Fruit fly (Drosophila melanogaster) whole organism, wandering third instar larva: Measurements from ENCODE around the gene CG11891.
A peak's percentile ranks its signal among the peaks of the same experiment; 100 is the strongest.

ENCODE experiments used
- Abd-B ChIP-seq: fragments of >200 bp; optimal IDR thresholded peaks from 2 replicates; lab custom pipeline; 2017; ENCODE audit warnings: missing biosample characterization, missing genetic modification characterization
- CG32264 ChIP-seq: fragments of 200-800 bp; sonication (Bioruptor generic); optimal IDR thresholded peaks from 2 replicates; lab custom pipeline; 2016; ENCODE audit warnings: missing biosample characterization, missing genetic modification characterization
- CG9705 ChIP-seq: fragments of 200-800 bp; sonication (Bioruptor generic); optimal IDR thresholded peaks from 2 replicates; lab custom pipeline; 2018; ENCODE audit warnings: missing biosample characterization, mild to moderate bottlenecking, missing genetic modification characterization
- Dfd ChIP-seq: fragments of >200 bp; optimal IDR thresholded peaks from 2 replicates; lab custom pipeline; 2017; ENCODE audit warnings: missing biosample characterization, missing genetic modification characterization
- Dif ChIP-seq: fragments of 200-275, 200-300 bp; sonication (Bioruptor generic); optimal IDR thresholded peaks from 2 replicates; lab custom pipeline; 2018; ENCODE audit warnings: missing biosample characterization, missing genetic modification characterization; ENCODE audit not compliant: partially characterized antibody
- GATAd ChIP-seq: sonication (Bioruptor generic); optimal IDR thresholded peaks from 2 replicates; lab custom pipeline; 2016; ENCODE audit warnings: missing biosample characterization, missing genetic modification characterization
- HLH106 ChIP-seq: fragments of 200-800 bp; optimal IDR thresholded peaks from 3 replicates; lab custom pipeline; 2019; ENCODE audit warnings: missing biosample characterization, mild to moderate bottlenecking, missing genetic modification characterization, moderate library complexity
- Hnf4 ChIP-seq: fragments of 200-800 bp; sonication (Bioruptor generic); optimal IDR thresholded peaks from 2 replicates; lab custom pipeline; 2016; ENCODE audit warnings: missing biosample characterization, mild to moderate bottlenecking, missing genetic modification characterization
- Hr83 ChIP-seq: fragments of 200-300 bp; sonication (Bioruptor generic); optimal IDR thresholded peaks from 2 replicates; lab custom pipeline; 2016; ENCODE audit warnings: missing biosample characterization, mild to moderate bottlenecking, missing genetic modification characterization, moderate library complexity; ENCODE audit not compliant: poor library complexity, severe bottlenecking
- Jra ChIP-seq: sonication (Bioruptor generic); optimal IDR thresholded peaks from 2 replicates; lab custom pipeline; 2016; ENCODE audit warnings: missing biosample characterization, missing genetic modification characterization
- Myc ChIP-seq: fragments of >200 bp; optimal IDR thresholded peaks from 2 replicates; lab custom pipeline; 2017
- N ChIP-seq: fragments of >200 bp; optimal IDR thresholded peaks from 2 replicates; lab custom pipeline; 2018; ENCODE audit warnings: missing biosample characterization, missing external identifiers, missing genetic modification characterization
- OdsH ChIP-seq: fragments of 200-800 bp; sonication (Bioruptor generic); optimal IDR thresholded peaks from 2 replicates; lab custom pipeline; 2016; ENCODE audit warnings: missing biosample characterization, mild to moderate bottlenecking, missing genetic modification characterization
- Rel ChIP-seq, 2 experiments: fragments of 200-800 bp; sonication (Bioruptor generic) in 1 of 2; optimal IDR thresholded peaks; 2 replicates in 1 of 2; 3 replicates in 1 of 2; lab custom pipeline; 2016 to 2019; ENCODE audit warnings: mild to moderate bottlenecking in 2 of 2, missing biosample characterization in 2 of 2, missing genetic modification characterization in 2 of 2, moderate library complexity in 1 of 2
- Sp1 ChIP-seq: fragments of 200-800 bp; sonication (Bioruptor generic); optimal IDR thresholded peaks from 3 replicates; lab custom pipeline; 2019; ENCODE audit warnings: missing biosample characterization, mild to moderate bottlenecking, missing genetic modification characterization, moderate library complexity
- Vsx2 ChIP-seq: fragments of 200-300, 225-300 bp; sonication (Bioruptor generic); optimal IDR thresholded peaks from 2 replicates; lab custom pipeline; 2018; ENCODE audit warnings: missing biosample characterization, missing genetic modification characterization; ENCODE audit not compliant: partially characterized antibody
- br ChIP-seq: fragments of 200-800 bp; sonication (Bioruptor generic); optimal IDR thresholded peaks from 2 replicates; lab custom pipeline; 2016; ENCODE audit warnings: missing biosample characterization, missing genetic modification characterization
- dl ChIP-seq, 2 experiments: fragments of 175-275, 200-275 bp in 1 of 2; fragments of 200-275 bp in 1 of 2; sonication (Bioruptor generic); optimal IDR thresholded peaks; lab custom pipeline; 2018; ENCODE audit warnings: mild to moderate bottlenecking in 2 of 2, missing biosample characterization in 2 of 2, missing genetic modification characterization in 2 of 2, moderate library complexity in 2 of 2; ENCODE audit not compliant: partially characterized antibody in 2 of 2, insufficient read depth in 1 of 2
- dmrt93B ChIP-seq: fragments of 200-800 bp; sonication (Bioruptor generic); optimal IDR thresholded peaks from 2 replicates; lab custom pipeline; 2018; ENCODE audit warnings: missing biosample characterization, mild to moderate bottlenecking, missing genetic modification characterization
- dsf ChIP-seq: sonication (Bioruptor generic); optimal IDR thresholded peaks from 2 replicates; lab custom pipeline; 2016; ENCODE audit warnings: missing biosample characterization, missing genetic modification characterization, borderline replicate concordance
- ey ChIP-seq: fragments of 200-800 bp; sonication (Bioruptor generic); optimal IDR thresholded peaks from 2 replicates; lab custom pipeline; 2016; ENCODE audit warnings: missing biosample characterization, missing genetic modification characterization
- foxo ChIP-seq, 2 experiments: fragments of 200-800 bp; sonication (Bioruptor generic); optimal IDR thresholded peaks; 2 replicates in 1 of 2; 3 replicates in 1 of 2; lab custom pipeline; 2016 to 2017; ENCODE audit warnings: missing biosample characterization in 2 of 2, missing genetic modification characterization in 2 of 2
- fru ChIP-seq: fragments of 200-800 bp; sonication (Bioruptor generic); optimal IDR thresholded peaks from 3 replicates; lab custom pipeline; 2016; ENCODE audit warnings: missing biosample characterization, mild to moderate bottlenecking, missing genetic modification characterization
- h ChIP-seq: fragments of 200-800 bp; sonication (Bioruptor generic); optimal IDR thresholded peaks from 3 replicates; lab custom pipeline; 2016; ENCODE audit warnings: missing biosample characterization, mild to moderate bottlenecking, missing genetic modification characterization
- jim ChIP-seq: fragments of 175-275, 200-325 bp; sonication (Bioruptor generic); optimal IDR thresholded peaks from 2 replicates; lab custom pipeline; 2016; ENCODE audit warnings: missing biosample characterization, mild to moderate bottlenecking, missing genetic modification characterization
- lola ChIP-seq: fragments of >200 bp; optimal IDR thresholded peaks from 2 replicates; lab custom pipeline; 2017; ENCODE audit warnings: missing biosample characterization, missing genetic modification characterization
- psq ChIP-seq: fragments of 200-800 bp; sonication (Bioruptor generic); optimal IDR thresholded peaks from 3 replicates; lab custom pipeline; 2017; ENCODE audit warnings: missing biosample characterization, mild to moderate bottlenecking, missing genetic modification characterization, moderate library complexity
- rgr ChIP-seq: fragments of 200-800 bp; sonication (Bioruptor generic); optimal IDR thresholded peaks from 3 replicates; lab custom pipeline; 2016; ENCODE audit warnings: missing biosample characterization, mild to moderate bottlenecking, missing genetic modification characterization
- sage ChIP-seq: fragments of 200-800 bp; sonication (Bioruptor generic); optimal IDR thresholded peaks from 2 replicates; lab custom pipeline; 2016; ENCODE audit warnings: missing biosample characterization, mild to moderate bottlenecking, missing genetic modification characterization
- sv ChIP-seq: fragments of 200-800 bp; sonication (Bioruptor generic); optimal IDR thresholded peaks from 3 replicates; lab custom pipeline; 2016; ENCODE audit warnings: missing biosample characterization, missing genetic modification characterization
- tai ChIP-seq: sonication (Bioruptor generic); optimal IDR thresholded peaks from 2 replicates; lab custom pipeline; 2016; ENCODE audit warnings: missing biosample characterization, missing genetic modification characterization
- usp ChIP-seq: fragments of >200 bp; optimal IDR thresholded peaks from 2 replicates; lab custom pipeline; 2017; ENCODE audit warnings: missing biosample characterization, missing genetic modification characterization
- woc ChIP-seq: sonication (Bioruptor generic); optimal IDR thresholded peaks from 2 replicates; lab custom pipeline; 2016; ENCODE audit warnings: missing biosample characterization, mild to moderate bottlenecking, missing genetic modification characterization

CG11891 gene

DNA sequence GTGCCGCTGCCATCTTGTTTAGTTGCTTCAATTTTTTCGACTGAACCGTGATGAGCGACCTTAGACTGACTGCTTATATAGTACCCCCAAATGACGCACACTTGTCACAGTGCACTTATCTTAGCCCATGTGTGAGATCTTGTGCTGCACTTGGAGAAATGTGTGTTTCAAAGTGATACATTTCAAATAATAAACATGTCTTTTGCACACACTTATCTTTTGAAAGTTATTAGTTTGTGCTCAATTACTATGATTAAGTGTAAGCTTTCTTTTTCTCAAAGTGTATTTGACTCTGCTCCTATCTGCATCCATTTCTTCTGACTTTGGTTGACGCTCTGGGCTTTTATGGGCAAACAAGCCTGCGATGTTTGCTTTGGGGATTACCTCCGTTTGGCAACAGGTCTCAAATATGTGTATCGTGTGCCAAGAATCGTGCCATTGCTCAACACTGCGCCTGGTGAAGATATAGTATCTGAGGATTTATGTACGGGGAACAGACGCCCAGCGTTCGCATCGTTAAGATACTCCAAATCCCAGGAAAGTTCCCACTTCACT, 9.9 kb downstream of the CG11891 start, which contains the start of gene CG10514:
Gene CG10514 (minus strand): TSS at position 51 of the 555 bp plus-strand sequence.
- TF ChIP-seq woc (GFP tag; lab: Kevin White, UChicago) (no peak), CG9705 (GFP tag; lab: Kevin White, UChicago) (no peak), foxo (GFP tag; optimal IDR thresholded peaks at IDR 0.05; lab: Kevin White, UChicago) (peak in 1 of 2 experiments; percentile 18), Abd-B (no peak), dsf (GFP tag; lab: Kevin White, UChicago) (no peak), ey (GFP tag; lab: Kevin White, UChicago) (peak; percentile 4), rgr (GFP tag; lab: Kevin White, UChicago) (peak; percentile 24), Hnf4 (no peak), GATAd (GFP tag; lab: Kevin White, UChicago) (no peak), Myc (no peak), lola (GFP tag; lab: Kevin White, UChicago) (no peak), OdsH (GFP tag; lab: Kevin White, UChicago) (peak; percentile 43), sv (GFP tag; lab: Kevin White, UChicago) (no peak), br (GFP tag; lab: Kevin White, UChicago) (peak; percentile 36), dmrt93B (GFP tag; lab: Kevin White, UChicago) (no peak), CG32264 (GFP tag; lab: Kevin White, UChicago) (no peak), jim (GFP tag; lab: Kevin White, UChicago) (no peak), Jra (no peak), Sp1 (GFP tag; lab: Kevin White, UChicago) (peak; percentile 10), Hr83 (peak; percentile 77), fru (GFP tag; lab: Kevin White, UChicago) (peak; percentile 13), psq (GFP tag; lab: Kevin White, UChicago) (peak; percentile 18)

DNA sequence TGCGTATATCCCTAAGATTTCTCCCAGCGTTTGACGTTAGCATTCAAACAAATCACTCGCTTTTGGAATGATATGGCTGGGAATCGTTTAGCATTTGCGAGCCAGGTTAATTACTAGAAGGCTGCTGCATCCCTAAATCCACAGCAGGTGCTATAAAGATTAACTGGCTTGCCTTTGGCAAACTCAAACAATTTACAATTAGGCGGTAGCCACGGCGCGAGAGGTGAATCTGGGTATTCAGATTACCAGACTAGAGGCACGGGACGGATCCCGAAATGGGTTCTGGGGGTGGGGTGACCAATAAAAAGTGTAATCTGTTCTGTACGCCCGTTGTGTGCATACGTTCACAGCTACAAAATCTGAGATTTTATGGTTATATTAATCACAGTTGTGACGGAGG, 11.2 kb downstream of the CG11891 start, which contains the start of gene CG11892:
Gene CG11892 (plus strand): TSS at position 384 of the 400 bp plus-strand sequence.
- TF ChIP-seq Hr83 (peak; percentile 51), foxo (GFP tag; optimal IDR thresholded peaks at IDR 0.05; lab: Kevin White, UChicago) (no peak), br (GFP tag; lab: Kevin White, UChicago) (peak; percentile 57), rgr (GFP tag; lab: Kevin White, UChicago) (peak; percentile 36), h (GFP tag; lab: Kevin White, UChicago) (no peak), Dif (GFP tag; lab: Kevin White, UChicago) (no peak), HLH106 (tag; lab: Kevin White, UChicago) (no peak), Sp1 (GFP tag; lab: Kevin White, UChicago) (peak; percentile 55), dl (GFP tag; optimal IDR thresholded peaks at IDR 0.05; lab: Kevin White, UChicago; ENCODE audit: insufficient read depth in 1 of 2, partially characterized antibody in 2 of 2) (no peak), tai (GFP tag; lab: Kevin White, UChicago) (no peak), fru (GFP tag; lab: Kevin White, UChicago) (peak; percentile 50), woc (GFP tag; lab: Kevin White, UChicago) (no peak), usp (GFP tag; lab: Kevin White, UChicago) (no peak), Rel (GFP tag; optimal IDR thresholded peaks at IDR 0.05; lab: Kevin White, UChicago) (no peak), Rel (tag; optimal IDR thresholded peaks at IDR 0.05; lab: Kevin White, UChicago) (no peak), Hnf4 (peak; percentile 24), OdsH (GFP tag; lab: Kevin White, UChicago) (peak; percentile 47), CG32264 (GFP tag; lab: Kevin White, UChicago) (no peak), sage (GFP tag; lab: Kevin White, UChicago) (no peak)

DNA sequence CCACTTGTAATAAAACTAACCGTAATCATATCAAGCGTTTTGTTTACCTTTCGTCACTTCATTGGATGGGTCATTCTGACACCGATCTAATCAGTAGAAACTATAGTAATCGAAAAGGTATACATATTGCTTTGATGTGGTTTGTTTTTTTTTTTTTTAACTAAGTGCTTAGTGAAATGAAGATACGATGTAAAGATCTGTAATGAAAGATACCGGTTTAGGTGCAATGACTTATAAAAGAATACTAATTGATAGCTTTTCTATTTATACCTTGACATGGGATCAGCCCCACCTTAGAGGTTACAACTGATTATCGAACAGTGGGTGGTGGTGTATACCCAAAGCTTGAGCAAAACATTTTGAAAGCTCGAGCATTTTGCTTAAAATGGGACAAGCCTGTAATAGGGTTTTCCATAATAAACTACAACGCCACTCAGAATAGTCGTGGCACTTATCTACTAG, 13.2 kb downstream of the CG11891 start, which contains the start of gene CG31300:
Gene CG31300 (plus strand): TSS at position 412 of the 462 bp plus-strand sequence.
- TF ChIP-seq CG32264 (GFP tag; lab: Kevin White, UChicago) (no peak), br (GFP tag; lab: Kevin White, UChicago) (no peak), HLH106 (tag; lab: Kevin White, UChicago) (no peak), GATAd (GFP tag; lab: Kevin White, UChicago) (no peak), Vsx2 (GFP tag; lab: Kevin White, UChicago) (no peak), ey (GFP tag; lab: Kevin White, UChicago) (no peak), Dif (GFP tag; lab: Kevin White, UChicago) (no peak), Dfd (GFP tag; lab: Kevin White, UChicago) (no peak), N (GFP tag; lab: Kevin White, UChicago) (no peak), OdsH (GFP tag; lab: Kevin White, UChicago) (no peak)
